Worm (Caenorhabditis elegans) whole organism, L2 larva: ENCODE results near the gene clc-12.

Experiments
- aly-2 ChIP-seq: fragments of 150-350 bp; optimal IDR thresholded peaks from 2 replicates; lab custom pipeline; 2014; ENCODE audit warnings: missing biosample characterization, missing genetic modification characterization
- ama-1 ChIP-seq: fragments of 150-350 bp; optimal IDR thresholded peaks from 2 replicates; lab custom pipeline; 2018; ENCODE audit warnings: inconsistent platforms
- elt-1 ChIP-seq: fragments of 150-350 bp; optimal IDR thresholded peaks from 2 replicates; lab custom pipeline; 2014; ENCODE audit warnings: missing biosample characterization, missing genetic modification characterization
- elt-3 ChIP-seq: sonication (generic microtip); optimal IDR thresholded peaks from 2 replicates; lab custom pipeline; 2017; ENCODE audit warnings: missing biosample characterization, missing genetic modification characterization
- fos-1 ChIP-seq: fragments of 150-350 bp; optimal IDR thresholded peaks from 2 replicates; lab custom pipeline; 2014; ENCODE audit warnings: missing biosample characterization, missing genetic modification characterization
- nhr-25 ChIP-seq: fragments of 150-350 bp; sonication (generic microtip); optimal IDR thresholded peaks from 3 replicates; lab custom pipeline; 2014; ENCODE audit warnings: missing biosample characterization, missing genetic modification characterization
- unc-62 ChIP-seq: fragments of 150-350 bp; optimal IDR thresholded peaks from 2 replicates; lab custom pipeline; 2014; ENCODE audit warnings: missing biosample characterization, missing genetic modification reagents, missing genetic modification characterization

- TF ChIP-seq fos-1 (tag; lab: Kevin White, UChicago) (no peak), ama-1 (lab: Kevin White, UChicago) (no peak), elt-1 (tag; lab: Kevin White, UChicago) (no peak), unc-62 (GFP tag; lab: Kevin White, UChicago) (no peak), elt-3 (tag; lab: Kevin White, UChicago) (no peak), nhr-25 (no peak), aly-2 (tag; lab: Kevin White, UChicago) (no peak)
Observed at ce11 chrV:16988614-16989013, 20.6 kb downstream of the clc-12 start, which contains the start of gene Y102A5C.27.
